Worm (Caenorhabditis elegans) whole organism, late embryonic: Measurements from ENCODE around the gene F57H12.5.

ENCODE experiments used
- C08G9.2 ChIP-seq: sonication (generic microtip); optimal IDR thresholded peaks from 2 replicates; lab custom pipeline; 2016; ENCODE audit warnings: mild to moderate bottlenecking, missing genetic modification characterization, moderate library complexity, missing compliant biosample characterization
- C38D4.7 ChIP-seq: fragments of 200-800 bp; sonication (Bioruptor generic); optimal IDR thresholded peaks from 2 replicates; lab custom pipeline; 2018; ENCODE audit warnings: mild to moderate bottlenecking, missing genetic modification characterization, moderate library complexity, missing compliant biosample characterization
- K02D7.2 ChIP-seq: sonication (generic microtip); optimal IDR thresholded peaks from 2 replicates; lab custom pipeline; 2017; ENCODE audit warnings: mild to moderate bottlenecking, missing genetic modification characterization, missing compliant biosample characterization
- Y22D7AL.16 ChIP-seq: sonication (generic microtip); optimal IDR thresholded peaks from 2 replicates; lab custom pipeline; 2016; ENCODE audit warnings: missing genetic modification characterization, missing compliant biosample characterization
- ahr-1 ChIP-seq: sonication (generic microtip); optimal IDR thresholded peaks from 2 replicates; lab custom pipeline; 2016; ENCODE audit warnings: missing genetic modification characterization, missing compliant biosample characterization
- ceh-18 ChIP-seq: sonication (generic microtip); optimal IDR thresholded peaks from 2 replicates; lab custom pipeline; 2016; ENCODE audit warnings: missing genetic modification characterization, missing compliant biosample characterization
- ceh-19 ChIP-seq: fragments of 200-800 bp; sonication (Bioruptor generic); optimal IDR thresholded peaks from 2 replicates; lab custom pipeline; 2018; ENCODE audit warnings: mild to moderate bottlenecking, missing genetic modification characterization, missing compliant biosample characterization
- ceh-22 ChIP-seq: sonication (generic microtip); optimal IDR thresholded peaks from 2 replicates; lab custom pipeline; 2017; ENCODE audit warnings: missing biosample characterization, missing genetic modification characterization
- ceh-24 ChIP-seq: sonication (generic microtip); optimal IDR thresholded peaks from 2 replicates; lab custom pipeline; 2016; ENCODE audit warnings: mild to moderate bottlenecking, missing genetic modification characterization, missing compliant biosample characterization
- ceh-31 ChIP-seq: sonication (generic microtip); optimal IDR thresholded peaks from 2 replicates; lab custom pipeline; 2016; ENCODE audit warnings: missing genetic modification characterization, missing compliant biosample characterization
- ceh-34 ChIP-seq: sonication (generic microtip); optimal IDR thresholded peaks from 2 replicates; lab custom pipeline; 2016; ENCODE audit warnings: mild to moderate bottlenecking, missing genetic modification characterization, missing compliant biosample characterization
- ceh-45 ChIP-seq: fragments of 200-800 bp; sonication (Bioruptor generic); IDR thresholded peaks from 2 replicates; pipeline ENCODE4 v1.3.6; 2022; ENCODE audit warnings: missing genetic modification reagents, missing genetic modification characterization, missing compliant biosample characterization
- dve-1 ChIP-seq: sonication (generic microtip); optimal IDR thresholded peaks from 2 replicates; lab custom pipeline; 2017; ENCODE audit warnings: antibody characterized with exemption, mild to moderate bottlenecking, missing genetic modification characterization, missing compliant biosample characterization
- ets-4 ChIP-seq: sonication (generic microtip); optimal IDR thresholded peaks from 2 replicates; lab custom pipeline; 2016; ENCODE audit warnings: missing genetic modification characterization, missing compliant biosample characterization
- eyg-1 ChIP-seq: sonication (generic microtip); optimal IDR thresholded peaks from 2 replicates; lab custom pipeline; 2016; ENCODE audit warnings: missing genotype, missing genetic modification characterization, missing compliant biosample characterization
- fax-1 ChIP-seq: sonication (generic microtip); optimal IDR thresholded peaks from 2 replicates; lab custom pipeline; 2016; ENCODE audit warnings: missing genotype, missing genetic modification characterization, missing compliant biosample characterization
- fkh-10 ChIP-seq: fragments of 150-350 bp; optimal IDR thresholded peaks from 2 replicates; lab custom pipeline; 2014; ENCODE audit warnings: missing biosample characterization, missing genetic modification reagents, missing genetic modification characterization
- hlh-13 ChIP-seq: fragments of 200-800 bp; sonication (Bioruptor generic); optimal IDR thresholded peaks from 2 replicates; lab custom pipeline; 2018; ENCODE audit warnings: mild to moderate bottlenecking, missing genetic modification characterization, missing compliant biosample characterization
- hlh-15 ChIP-seq: sonication (generic microtip); optimal IDR thresholded peaks from 2 replicates; lab custom pipeline; 2016; ENCODE audit warnings: missing genetic modification characterization, missing compliant biosample characterization
- hlh-6 ChIP-seq: sonication (generic microtip); optimal IDR thresholded peaks from 2 replicates; lab custom pipeline; 2016; ENCODE audit warnings: missing genotype, missing genetic modification characterization, missing compliant biosample characterization
- hlh-8 ChIP-seq: sonication (generic microtip); optimal IDR thresholded peaks from 2 replicates; lab custom pipeline; 2016; ENCODE audit warnings: missing genotype, missing genetic modification characterization, missing compliant biosample characterization
- lin-11 ChIP-seq: fragments of 200-800 bp; sonication (Bioruptor generic); optimal IDR thresholded peaks from 2 replicates; lab custom pipeline; 2018; ENCODE audit warnings: mild to moderate bottlenecking, missing genetic modification characterization, missing compliant biosample characterization
- nfya-1 ChIP-seq: sonication (generic microtip); optimal IDR thresholded peaks from 2 replicates; lab custom pipeline; 2017; ENCODE audit warnings: missing genetic modification characterization, mild to moderate bottlenecking, missing compliant biosample characterization, antibody characterized with exemption, moderate library complexity
- nhr-11 ChIP-seq: fragments of 150-350 bp; optimal IDR thresholded peaks from 2 replicates; lab custom pipeline; 2014; ENCODE audit warnings: missing biosample characterization, missing genetic modification characterization
- nhr-232 ChIP-seq: sonication (generic microtip); optimal IDR thresholded peaks from 2 replicates; lab custom pipeline; 2016; ENCODE audit warnings: missing genetic modification characterization, missing compliant biosample characterization
- odd-2 ChIP-seq: sonication (generic microtip); optimal IDR thresholded peaks from 2 replicates; lab custom pipeline; 2017; ENCODE audit warnings: antibody characterized with exemption, mild to moderate bottlenecking, missing genetic modification characterization, missing compliant biosample characterization
- pag-3 ChIP-seq: sonication (generic microtip); optimal IDR thresholded peaks from 2 replicates; lab custom pipeline; 2016; ENCODE audit warnings: missing compliant biosample characterization, missing genetic modification characterization, borderline replicate concordance
- pat-9 ChIP-seq: fragments of 200-800 bp; sonication (Bioruptor generic); optimal IDR thresholded peaks from 2 replicates; lab custom pipeline; 2018; ENCODE audit warnings: mild to moderate bottlenecking, missing genetic modification characterization, moderate library complexity, missing compliant biosample characterization
- pax-1 ChIP-seq: fragments of 150-350 bp; optimal IDR thresholded peaks from 2 replicates; lab custom pipeline; 2014; ENCODE audit warnings: missing biosample characterization, missing genetic modification characterization
- pqm-1 ChIP-seq: sonication (generic microtip); optimal IDR thresholded peaks from 2 replicates; lab custom pipeline; 2016; ENCODE audit warnings: missing genetic modification characterization, missing compliant biosample characterization
- rnt-1 ChIP-seq: sonication (generic microtip); optimal IDR thresholded peaks from 2 replicates; lab custom pipeline; 2016; ENCODE audit warnings: missing genetic modification characterization, missing compliant biosample characterization
- sox-2 ChIP-seq: fragments of 200-800 bp; sonication (Bioruptor generic); IDR thresholded peaks from 2 replicates; pipeline ENCODE4 v1.3.6; 2022; ENCODE audit warnings: missing genetic modification reagents, missing genetic modification characterization, missing compliant biosample characterization
- sox-4 ChIP-seq: sonication (generic microtip); optimal IDR thresholded peaks from 2 replicates; lab custom pipeline; 2017; ENCODE audit warnings: mild to moderate bottlenecking, missing genetic modification characterization, inconsistent platforms, missing compliant biosample characterization
- tbx-2 ChIP-seq: sonication (generic microtip); optimal IDR thresholded peaks from 2 replicates; lab custom pipeline; 2016; ENCODE audit warnings: missing genetic modification characterization, missing compliant biosample characterization
- tbx-7 ChIP-seq: sonication (generic microtip); optimal IDR thresholded peaks from 2 replicates; lab custom pipeline; 2016; ENCODE audit warnings: missing genotype, missing genetic modification characterization, missing compliant biosample characterization
- unc-3 ChIP-seq, 2 experiments: fragments of 200-800 bp in 1 of 2; sonication (Bioruptor generic) in 1 of 2; sonication (generic microtip) in 1 of 2; conservative IDR thresholded peaks in 1 of 2; optimal IDR thresholded peaks in 1 of 2; 2 replicates each; pipeline versions ENCODE4 v1.3.6 to Lab custom; 2016 to 2022; ENCODE audit warnings: missing compliant biosample characterization in 2 of 2, missing genetic modification characterization in 2 of 2, missing genetic modification reagents in 1 of 2
- unc-42 ChIP-seq: sonication (generic microtip); optimal IDR thresholded peaks from 2 replicates; lab custom pipeline; 2016; ENCODE audit warnings: missing genotype, missing genetic modification characterization, missing compliant biosample characterization
- unc-55 ChIP-seq: sonication (generic microtip); optimal IDR thresholded peaks from 2 replicates; lab custom pipeline; 2017; ENCODE audit warnings: missing biosample characterization, missing genetic modification reagents, missing genetic modification characterization
- unc-86 ChIP-seq: sonication (generic microtip); optimal IDR thresholded peaks from 2 replicates; lab custom pipeline; 2016; ENCODE audit warnings: missing genetic modification characterization, missing compliant biosample characterization

The F57H12.5 gene

ce11 chrIV:7956643-7957317 is 10.3 kb upstream of the F57H12.5 start, which contains the start of gene csr-1:
csr-1 (plus strand) TSS chrIV:7957267.
- TF ChIP-seq hlh-13 (GFP tag; lab: Kevin White, UChicago) = no peak
- no peak for TF ChIP-seq ceh-34 (tag; lab: Kevin White, UChicago)
- TF ChIP-seq C38D4.7 (GFP tag; lab: Kevin White, UChicago) = no peak

- no peak for TF ChIP-seq ets-4 (tag; lab: Kevin White, UChicago)
- no peak for TF ChIP-seq ceh-31 (tag; lab: Kevin White, UChicago)
- no peak for TF ChIP-seq unc-42 (tag; lab: Kevin White, UChicago)
- TF ChIP-seq sox-2 (GFP tag; lab: Robert Waterston, UW) = no peak
- TF ChIP-seq dve-1 (tag; lab: Kevin White, UChicago) = no peak
- no peak for TF ChIP-seq fkh-10
- TF ChIP-seq K02D7.2 (tag; lab: Kevin White, UChicago) = no peak
- no peak for TF ChIP-seq rnt-1 (tag; lab: Kevin White, UChicago)
- no peak for TF ChIP-seq ceh-24
- TF ChIP-seq unc-3 (GFP tag; conservative IDR thresholded peaks at IDR 0.05; lab: Robert Waterston, UW) = no peak
- TF ChIP-seq unc-3 (tag; optimal IDR thresholded peaks at IDR 0.05; lab: Kevin White, UChicago) = no peak
- no peak for TF ChIP-seq eyg-1 (tag; lab: Kevin White, UChicago)
- TF ChIP-seq tbx-7 (tag; lab: Kevin White, UChicago) = no peak
- TF ChIP-seq hlh-15 = no peak
These were observed 9.6 kb upstream of the F57H12.5 start, which contains the start of gene frpr-10 for ce11 chrIV:7957504-7957903. frpr-10 (plus strand) TSS chrIV:7957804.

ce11 chrIV:7958092-7958491 is 9.0 kb upstream of the F57H12.5 start:
- no peak for TF ChIP-seq Y22D7AL.16 (tag; lab: Kevin White, UChicago)
- no peak for TF ChIP-seq C38D4.7 (GFP tag; lab: Kevin White, UChicago)
- no peak for TF ChIP-seq sox-4 (tag; lab: Kevin White, UChicago)
- no peak for TF ChIP-seq ahr-1
- no peak for TF ChIP-seq unc-86 (tag; lab: Kevin White, UChicago)
- no peak for TF ChIP-seq tbx-7 (tag; lab: Kevin White, UChicago)
- no peak for TF ChIP-seq nhr-11 (tag; lab: Kevin White, UChicago)
- TF ChIP-seq odd-2 = no peak
- TF ChIP-seq pat-9 (tag; lab: Kevin White, UChicago) = no peak
- no peak for TF ChIP-seq nfya-1 (tag; lab: Kevin White, UChicago)
- TF ChIP-seq pqm-1 (tag; lab: Kevin White, UChicago) = no peak
- no peak for TF ChIP-seq hlh-6
- TF ChIP-seq ceh-45 = no peak
- no peak for TF ChIP-seq fax-1
- no peak for TF ChIP-seq C08G9.2
- no peak for TF ChIP-seq nhr-232 (tag; lab: Kevin White, UChicago)
- no peak for TF ChIP-seq ets-4 (tag; lab: Kevin White, UChicago)
- TF ChIP-seq pax-1 (tag; lab: Kevin White, UChicago) = no peak
- TF ChIP-seq hlh-8 (tag; lab: Kevin White, UChicago) = no peak
- TF ChIP-seq unc-55 = no peak

- TF ChIP-seq C38D4.7 (GFP tag; lab: Kevin White, UChicago) (no peak), odd-2 (no peak)
These were observed 5.2 kb upstream of the F57H12.5 start for ce11 chrIV:7961889-7962342.

ce11 chrIV:7976210-7976609 is 9.1 kb downstream of the F57H12.5 start, which contains the start of gene F57H12.6:
F57H12.6 (minus strand) TSS chrIV:7976310.
- TF ChIP-seq pag-3 (tag; lab: Kevin White, UChicago) (no peak), ahr-1 (no peak), ceh-19 (no peak), pax-1 (tag; lab: Kevin White, UChicago) (no peak), fax-1 (no peak), hlh-13 (GFP tag; lab: Kevin White, UChicago) (no peak), ceh-18 (no peak), lin-11 (tag; lab: Kevin White, UChicago) (no peak), ceh-22 (no peak), tbx-2 (no peak), ceh-24 (no peak), unc-42 (tag; lab: Kevin White, UChicago) (no peak)
